Fruit fly (Drosophila melanogaster) whole organism, embryonic: ENCODE measurements around the gene RPA3.

Source experiments
- Antp ChIP-seq: fragments of 200-800 bp; sonication (Bioruptor generic); optimal IDR thresholded peaks from 3 replicates; lab custom pipeline; 2016; ENCODE audit warnings: missing biosample characterization, missing genetic modification characterization
- BEAF-32 ChIP-seq: fragments of 200-800 bp; sonication (Bioruptor generic); optimal IDR thresholded peaks from 3 replicates; lab custom pipeline; 2017; ENCODE audit warnings: missing biosample characterization, missing genetic modification characterization, mild to moderate bottlenecking, moderate library complexity, missing genetic modification reagents
- BtbVII ChIP-seq: fragments of 200-800 bp; sonication (Bioruptor generic); optimal IDR thresholded peaks from 3 replicates; lab custom pipeline; 2017; ENCODE audit warnings: missing biosample characterization, mild to moderate bottlenecking, missing genetic modification characterization
- CG10147 ChIP-seq: fragments of 200-800 bp; sonication (Bioruptor generic); optimal IDR thresholded peaks from 2 replicates; lab custom pipeline; 2019; ENCODE audit warnings: missing biosample characterization, mild to moderate bottlenecking, missing genetic modification characterization, moderate library complexity
- CG10462 ChIP-seq: fragments of 200-800 bp; sonication (Bioruptor generic); optimal IDR thresholded peaks from 2 replicates; lab custom pipeline; 2016; ENCODE audit warnings: missing biosample characterization, missing genetic modification characterization
- CG10959 ChIP-seq: fragments of 200-800 bp; sonication (Bioruptor generic); IDR thresholded peaks from 2 replicates; pipeline ENCODE4 v1.3.6; 2022; ENCODE audit warnings: missing biosample characterization, missing genetic modification characterization
- CG11456 ChIP-seq: fragments of 200-800 bp; sonication (Bioruptor generic); IDR thresholded peaks from 3 replicates; pipeline ENCODE4 v1.3.6; 2022; ENCODE audit warnings: missing biosample characterization, missing genetic modification characterization
- CG11560 ChIP-seq: fragments of 200-800 bp; sonication (Bioruptor generic); IDR thresholded peaks from 3 replicates; pipeline ENCODE4 v1.3.6; 2022; ENCODE audit warnings: missing biosample characterization, missing genetic modification characterization
- CG12299 ChIP-seq: fragments of 200-800 bp; sonication (Bioruptor generic); optimal IDR thresholded peaks from 2 replicates; lab custom pipeline; 2018; ENCODE audit warnings: missing biosample characterization, mild to moderate bottlenecking, missing genetic modification characterization
- CG13624 ChIP-seq: fragments of 200-800 bp; sonication (Bioruptor generic); optimal IDR thresholded peaks from 2 replicates; lab custom pipeline; 2016; ENCODE audit warnings: missing biosample characterization, missing genetic modification characterization
- CG1647 ChIP-seq: fragments of 200-800 bp; sonication (Bioruptor generic); optimal IDR thresholded peaks from 3 replicates; lab custom pipeline; 2016; ENCODE audit warnings: missing biosample characterization, missing genetic modification characterization
- CG16813 ChIP-seq: fragments of 200-800 bp; sonication (Bioruptor generic); IDR thresholded peaks from 3 replicates; pipeline ENCODE4 v1.3.6; 2022; ENCODE audit warnings: missing biosample characterization, missing genetic modification characterization; ENCODE audit not compliant: partially characterized antibody
- CG16815 ChIP-seq: fragments of 200-800 bp; sonication (Bioruptor generic); optimal IDR thresholded peaks from 3 replicates; lab custom pipeline; 2017; ENCODE audit warnings: missing biosample characterization, mild to moderate bottlenecking, missing genetic modification characterization
- CG18599 ChIP-seq: fragments of 200-800 bp; sonication (Bioruptor generic); optimal IDR thresholded peaks from 3 replicates; lab custom pipeline; 2017; ENCODE audit warnings: missing biosample characterization, missing genetic modification characterization, mild to moderate bottlenecking, moderate library complexity, missing genetic modification reagents
- CG2202 ChIP-seq: fragments of 200-800 bp; sonication (Bioruptor generic); optimal IDR thresholded peaks from 2 replicates; lab custom pipeline; 2018; ENCODE audit warnings: missing biosample characterization, mild to moderate bottlenecking, missing genetic modification characterization
- CG2678 ChIP-seq: fragments of 200-800 bp; sonication (Bioruptor generic); optimal IDR thresholded peaks from 3 replicates; lab custom pipeline; 2019; ENCODE audit warnings: missing biosample characterization, mild to moderate bottlenecking, missing genetic modification characterization, moderate library complexity
- CG30020 ChIP-seq: fragments of 200-800 bp; optimal IDR thresholded peaks from 2 replicates; lab custom pipeline; 2019; ENCODE audit warnings: missing biosample characterization, mild to moderate bottlenecking, missing genetic modification characterization, moderate library complexity
- CG4404 ChIP-seq: fragments of 200-800 bp; sonication (Bioruptor generic); IDR thresholded peaks from 2 replicates; pipeline ENCODE4 v1.3.6; 2022; ENCODE audit warnings: missing biosample characterization, missing genetic modification characterization
- CG6854 ChIP-seq: fragments of 200-800 bp; sonication (Bioruptor generic); optimal IDR thresholded peaks from 3 replicates; lab custom pipeline; 2017; ENCODE audit warnings: missing biosample characterization, mild to moderate bottlenecking, missing genetic modification characterization
- CG7987 ChIP-seq: fragments of 200-800 bp; sonication (Bioruptor generic); optimal IDR thresholded peaks from 2 replicates; lab custom pipeline; 2018; ENCODE audit warnings: missing biosample characterization, mild to moderate bottlenecking, missing genetic modification characterization, moderate library complexity
- CG8924 ChIP-seq: fragments of 200-800 bp; optimal IDR thresholded peaks from 3 replicates; lab custom pipeline; 2019; ENCODE audit warnings: missing biosample characterization, mild to moderate bottlenecking, missing genetic modification characterization, moderate library complexity
- CG8944 ChIP-seq: fragments of 200-800 bp; sonication (Bioruptor generic); optimal IDR thresholded peaks from 3 replicates; lab custom pipeline; 2016; ENCODE audit warnings: missing biosample characterization, missing genetic modification characterization
- D ChIP-seq, 2 experiments: fragments of 200-800 bp in 1 of 2; fragments of >200 bp in 1 of 2; sonication (Bioruptor generic) in 1 of 2; optimal IDR thresholded peaks; 2 replicates in 1 of 2; 3 replicates in 1 of 2; lab custom pipeline; 2017; ENCODE audit warnings: mild to moderate bottlenecking in 1 of 2, missing biosample characterization in 1 of 2, missing genetic modification characterization in 1 of 2, missing genetic modification reagents in 1 of 2
- Doc3 ChIP-seq: fragments of 200-800 bp; sonication (Bioruptor generic); IDR thresholded peaks from 3 replicates; pipeline ENCODE4 v1.3.6; 2022; ENCODE audit warnings: missing biosample characterization, missing genetic modification characterization; ENCODE audit not compliant: partially characterized antibody
- Ets97D ChIP-seq: fragments of 200-800 bp; sonication (Bioruptor generic); optimal IDR thresholded peaks from 3 replicates; lab custom pipeline; 2016; ENCODE audit warnings: missing biosample characterization, missing genetic modification characterization
- Hsf ChIP-seq: fragments of 200-800 bp; sonication (Bioruptor generic); optimal IDR thresholded peaks from 3 replicates; lab custom pipeline; 2016; ENCODE audit warnings: missing biosample characterization, missing genetic modification characterization
- Max ChIP-seq: fragments of 200-800 bp; sonication (Bioruptor generic); optimal IDR thresholded peaks from 2 replicates; lab custom pipeline; 2016; ENCODE audit warnings: missing biosample characterization, mild to moderate bottlenecking, missing genetic modification characterization
- Pdp1 ChIP-seq, 2 experiments: fragments of 200-800 bp; sonication (Bioruptor generic); optimal IDR thresholded peaks; 3 replicates each; lab custom pipeline; 2016; ENCODE audit warnings: missing biosample characterization in 2 of 2, missing genetic modification characterization in 2 of 2, mild to moderate bottlenecking in 1 of 2, moderate library complexity in 1 of 2
- Rx ChIP-seq: fragments of 200-800 bp; sonication (Bioruptor generic); IDR thresholded peaks from 2 replicates; pipeline ENCODE4 v1.3.6; 2022; ENCODE audit warnings: missing biosample characterization, missing genetic modification characterization
- Scr ChIP-seq: fragments of 200-800 bp; sonication (Bioruptor generic); IDR thresholded peaks from 2 replicates; pipeline ENCODE4 v1.3.6; 2022; ENCODE audit warnings: missing biosample characterization, missing genetic modification characterization; ENCODE audit not compliant: partially characterized antibody
- Xrp1 ChIP-seq: fragments of 200-800 bp; sonication (Bioruptor generic); IDR thresholded peaks from 2 replicates; pipeline ENCODE4 v1.3.6; 2022; ENCODE audit warnings: missing biosample characterization, missing genetic modification characterization
- ase ChIP-seq: fragments of 200-800 bp; sonication (Bioruptor generic); IDR thresholded peaks from 3 replicates; pipeline ENCODE4 v1.3.6; 2022; ENCODE audit warnings: missing biosample characterization, missing genetic modification characterization
- bcd ChIP-seq: fragments of 200-800 bp; sonication (Bioruptor generic); optimal IDR thresholded peaks from 2 replicates; lab custom pipeline; 2017; ENCODE audit warnings: missing biosample characterization, mild to moderate bottlenecking, missing genetic modification characterization
- dati ChIP-seq: fragments of 200-800 bp; sonication (Bioruptor generic); IDR thresholded peaks from 2 replicates; pipeline ENCODE4 v1.3.6; 2022; ENCODE audit warnings: missing biosample characterization, missing genetic modification characterization
- fru ChIP-seq: fragments of >200 bp; optimal IDR thresholded peaks from 2 replicates; lab custom pipeline; 2017
- gt ChIP-seq: fragments of 200-800 bp; sonication (Bioruptor generic); IDR thresholded peaks from 2 replicates; pipeline ENCODE4 v1.3.6; 2022; ENCODE audit warnings: missing biosample characterization, missing genetic modification characterization
- hkb ChIP-seq, 2 experiments: fragments of 200-800 bp in 1 of 2; fragments of >200 bp in 1 of 2; sonication (Bioruptor generic) in 1 of 2; IDR thresholded peaks in 1 of 2; optimal IDR thresholded peaks in 1 of 2; 2 replicates each; pipeline versions ENCODE4 v1.3.6 to Lab custom; 2017 to 2022; ENCODE audit warnings: missing biosample characterization in 1 of 2, missing genetic modification characterization in 1 of 2
- nmo ChIP-seq: fragments of 200-800 bp; sonication (Bioruptor generic); optimal IDR thresholded peaks from 2 replicates; lab custom pipeline; 2018; ENCODE audit warnings: missing biosample characterization, mild to moderate bottlenecking, missing genetic modification characterization, moderate library complexity
- pho ChIP-seq: fragments of 200-800 bp; sonication (Bioruptor generic); optimal IDR thresholded peaks from 2 replicates; lab custom pipeline; 2016; ENCODE audit warnings: missing biosample characterization, missing genetic modification characterization
- ro ChIP-seq: fragments of 200-800 bp; sonication (Bioruptor generic); IDR thresholded peaks from 2 replicates; pipeline ENCODE4 v1.3.6; 2022; ENCODE audit warnings: missing biosample characterization, missing genetic modification characterization
- sc ChIP-seq, 3 experiments: fragments of >200 bp in 2 of 3; fragments of 200-800 bp in 1 of 3; sonication (Bioruptor generic) in 1 of 3; optimal IDR thresholded peaks; 2 replicates in 2 of 3; 3 replicates in 1 of 3; lab custom pipeline; 2017; ENCODE audit warnings: mild to moderate bottlenecking in 1 of 3, missing biosample characterization in 1 of 3, missing genetic modification characterization in 1 of 3, missing genetic modification reagents in 1 of 3
- sob ChIP-seq: fragments of 200-800 bp; sonication (Bioruptor generic); IDR thresholded peaks from 2 replicates; pipeline ENCODE4 v1.3.6; 2022; ENCODE audit warnings: missing biosample characterization, missing genetic modification characterization
- tgo ChIP-seq: fragments of 200-800 bp; sonication (Bioruptor generic); IDR thresholded peaks from 3 replicates; pipeline ENCODE4 v1.3.6; 2022; ENCODE audit warnings: missing biosample characterization, missing genetic modification characterization
- tll ChIP-seq, 2 experiments: fragments of 200-800 bp in 1 of 2; fragments of >200 bp in 1 of 2; sonication (Bioruptor generic) in 1 of 2; optimal IDR thresholded peaks; 2 replicates each; lab custom pipeline; 2017 to 2019; ENCODE audit warnings: missing biosample characterization in 2 of 2, missing genetic modification characterization in 2 of 2, mild to moderate bottlenecking in 1 of 2, moderate library complexity in 1 of 2
- usp ChIP-seq: fragments of >200 bp; optimal IDR thresholded peaks from 2 replicates; lab custom pipeline; 2017; ENCODE audit warnings: missing biosample characterization, missing genetic modification characterization
- vvl ChIP-seq: fragments of 200-800 bp; sonication (Bioruptor generic); IDR thresholded peaks from 2 replicates; pipeline ENCODE4 v1.3.6; 2022; ENCODE audit warnings: missing biosample characterization, missing genetic modification characterization
- wek ChIP-seq: fragments of 200-800 bp; sonication (Bioruptor generic); optimal IDR thresholded peaks from 3 replicates; lab custom pipeline; 2018; ENCODE audit warnings: missing biosample characterization, mild to moderate bottlenecking, missing genetic modification characterization, moderate library complexity
- zen2 ChIP-seq: fragments of 200-800 bp; sonication (Bioruptor generic); IDR thresholded peaks from 3 replicates; pipeline ENCODE4 v1.3.6; 2022; ENCODE audit warnings: missing biosample characterization, missing genetic modification characterization; ENCODE audit not compliant: partially characterized antibody

The RPA3 gene

dm6 chrX:11615652-11616495, at the start of gene RPA3, which contains the start of gene Met (continued):
- no peak for TF ChIP-seq CG7987 (GFP tag; lab: Kevin White, UChicago)
- no peak for TF ChIP-seq CG11456 (GFP tag; lab: Robert Waterston, UW)
- TF ChIP-seq CG8944 (GFP tag; lab: Kevin White, UChicago), result no peak
- TF ChIP-seq CG2678, result no peak
- no peak for TF ChIP-seq CG10959
- TF ChIP-seq usp, result no peak
- peak; percentile 47 for TF ChIP-seq CG8924
- TF ChIP-seq CG1647, result no peak
- peak in 1 of 2 experiments; percentile 4 for TF ChIP-seq Pdp1 (GFP tag; optimal IDR thresholded peaks at IDR 0.05; lab: Kevin White, UChicago)
- no peak for TF ChIP-seq pho (GFP tag; lab: Kevin White, UChicago)
- peak; percentile 79 for TF ChIP-seq CG30020 (tag; lab: Kevin White, UChicago)
- TF ChIP-seq CG12299, result no peak
- TF ChIP-seq bcd (GFP tag; lab: Kevin White, UChicago), result no peak
- no peak for TF ChIP-seq CG6854
- peak; percentile 22 for TF ChIP-seq CG13624 (GFP tag; lab: Kevin White, UChicago)
- no peak for TF ChIP-seq D (optimal IDR thresholded peaks at IDR 0.05; lab: Kevin White, UChicago)
- TF ChIP-seq D (GFP tag; optimal IDR thresholded peaks at IDR 0.05; lab: Kevin White, UChicago), result no peak
- TF ChIP-seq dati (GFP tag; lab: Robert Waterston, UW), result no peak
- TF ChIP-seq Antp (GFP tag; lab: Kevin White, UChicago), result no peak
- no peak for TF ChIP-seq CG10462 (GFP tag; lab: Kevin White, UChicago)
- TF ChIP-seq nmo (GFP tag; lab: Kevin White, UChicago), result peak; percentile 38
- TF ChIP-seq Doc3 (GFP tag; lab: Robert Waterston, UW), result peak; percentile 59
- TF ChIP-seq zen2, result peak; percentile 24; the same call in 1 of the 3 replicates
- TF ChIP-seq CG18599, result no peak
- TF ChIP-seq Scr (GFP tag; lab: Robert Waterston, UW), result peak; percentile 77
- no peak for TF ChIP-seq ase
- TF ChIP-seq hkb (optimal IDR thresholded peaks at IDR 0.05; lab: Kevin White, UChicago), result no peak
- TF ChIP-seq hkb (GFP tag; IDR thresholded peaks at IDR 0.05; lab: Robert Waterston, UW), result no peak
- no peak for TF ChIP-seq CG2202
- TF ChIP-seq wek, result no peak
- no peak for TF ChIP-seq CG16815 (GFP tag; lab: Kevin White, UChicago)
- TF ChIP-seq CG11560, result no peak
- TF ChIP-seq Rx (GFP tag; lab: Robert Waterston, UW), result no peak
- TF ChIP-seq Max (GFP tag; lab: Kevin White, UChicago), result no peak
- TF ChIP-seq CG10147 (GFP tag; lab: Kevin White, UChicago), result no peak
- no peak for TF ChIP-seq sc (optimal IDR thresholded peaks at IDR 0.05; lab: Kevin White, UChicago)
- no peak for TF ChIP-seq sc (GFP tag; optimal IDR thresholded peaks at IDR 0.05; lab: Kevin White, UChicago)
- TF ChIP-seq CG4404 (GFP tag; lab: Robert Waterston, UW), result no peak
- TF ChIP-seq Xrp1 (GFP tag; lab: Robert Waterston, UW), result no peak
- no peak for TF ChIP-seq gt (GFP tag; lab: Robert Waterston, UW)
- no peak for TF ChIP-seq ro (GFP tag; lab: Robert Waterston, UW)
- peak; percentile 72 for TF ChIP-seq BEAF-32
- TF ChIP-seq fru (lab: Kevin White, UChicago), result no peak
- no peak for TF ChIP-seq tgo (GFP tag; lab: Robert Waterston, UW)
- TF ChIP-seq CG16813 (GFP tag; lab: Robert Waterston, UW), result peak; percentile 60; the same call in 2 of the 3 replicates
- TF ChIP-seq sob, result no peak
- no peak for TF ChIP-seq Ets97D (GFP tag; lab: Kevin White, UChicago)
- TF ChIP-seq vvl (GFP tag; lab: Robert Waterston, UW), result no peak
- TF ChIP-seq BtbVII (GFP tag; lab: Kevin White, UChicago), result no peak
- TF ChIP-seq Hsf (GFP tag; lab: Kevin White, UChicago), result no peak
- TF ChIP-seq tll (GFP tag; optimal IDR thresholded peaks at IDR 0.05; lab: Kevin White, UChicago), result no peak
